Fruit fly (Drosophila melanogaster): Measurements from ENCODE around the gene Cpr66D.

- no peak for TF ChIP-seq psq (optimal IDR thresholded peaks at IDR 0.05)
- no peak for TF ChIP-seq usp (GFP tag; optimal IDR thresholded peaks at IDR 0.05)
- no peak for TF ChIP-seq pan (optimal IDR thresholded peaks at IDR 0.05)
- no peak for TF ChIP-seq CG8478 (optimal IDR thresholded peaks at IDR 0.05)
- no peak for TF ChIP-seq Dll (optimal IDR thresholded peaks at IDR 0.05)
- TF ChIP-seq EcR (GFP tag; optimal IDR thresholded peaks at IDR 0.05) = no peak
Observed at dm6 chr3L:8666098-8666497, 25.9 kb downstream of the Cpr66D start.
